Worm (Caenorhabditis elegans) whole organism, young adult: ENCODE data around the gene sra-8.

Experiments used
- B0261.1 ChIP-seq: sonication (generic microtip); optimal IDR thresholded peaks from 2 replicates; lab custom pipeline; 2016; ENCODE audit warnings: mild to moderate bottlenecking, missing genetic modification characterization, moderate library complexity, missing compliant biosample characterization
- B0336.3 ChIP-seq: fragments of 200-800 bp; sonication (Bioruptor generic); IDR thresholded peaks from 2 replicates; pipeline ENCODE4 v1.3.6; 2022; ENCODE audit warnings: missing genetic modification characterization, missing compliant biosample characterization
- C06A6.2 ChIP-seq: fragments of 200-800 bp; sonication (Bioruptor generic); conservative IDR thresholded peaks from 2 replicates; pipeline ENCODE4 v1.3.6; 2022; ENCODE audit warnings: missing genetic modification characterization, missing compliant biosample characterization
- C17E4.6 ChIP-seq: fragments of 200-800 bp; sonication (Bioruptor generic); IDR thresholded peaks from 2 replicates; pipeline ENCODE4 v1.3.6; 2022; ENCODE audit warnings: missing genetic modification reagents, missing genetic modification characterization, missing compliant biosample characterization
- F10E7.11 ChIP-seq: sonication (generic microtip); optimal IDR thresholded peaks from 2 replicates; lab custom pipeline; 2017; ENCODE audit warnings: mild to moderate bottlenecking, missing genetic modification characterization, moderate library complexity, missing compliant biosample characterization
- F22D6.2 ChIP-seq: sonication (generic microtip); optimal IDR thresholded peaks from 2 replicates; lab custom pipeline; 2016; ENCODE audit warnings: mild to moderate bottlenecking, missing genetic modification characterization, missing compliant biosample characterization
- F37B4.10 ChIP-seq: fragments of 200-800 bp; sonication (Bioruptor generic); IDR thresholded peaks from 2 replicates; pipeline ENCODE4 v1.3.6; 2022; ENCODE audit warnings: missing genetic modification characterization, missing compliant biosample characterization
- F39B2.1 ChIP-seq: fragments of 200-800 bp; sonication (Bioruptor generic); IDR thresholded peaks from 2 replicates; pipeline ENCODE4 v1.3.6; 2022; ENCODE audit warnings: missing genetic modification reagents, missing genetic modification characterization, missing compliant biosample characterization
- T07F8.4 ChIP-seq: sonication (generic microtip); optimal IDR thresholded peaks from 2 replicates; lab custom pipeline; 2016; ENCODE audit warnings: mild to moderate bottlenecking, missing genetic modification characterization, moderate library complexity, missing compliant biosample characterization
- T26A5.8 ChIP-seq: sonication (generic microtip); optimal IDR thresholded peaks from 2 replicates; lab custom pipeline; 2016; ENCODE audit warnings: missing genetic modification characterization, missing compliant biosample characterization
- Y53G8AR.9 ChIP-seq: fragments of 200-800 bp; sonication (Bioruptor generic); conservative IDR thresholded peaks from 2 replicates; pipeline ENCODE4 v1.3.6; 2022; ENCODE audit warnings: missing genetic modification reagents, missing genetic modification characterization, missing compliant biosample characterization
- Y56A3A.18 ChIP-seq: fragments of 200-800 bp; sonication (Bioruptor generic); IDR thresholded peaks from 2 replicates; pipeline ENCODE4 v1.3.6; 2022; ENCODE audit warnings: missing genetic modification reagents, missing genetic modification characterization, missing compliant biosample characterization
- Y67H2A.10 ChIP-seq: fragments of 200-800 bp; sonication (Bioruptor generic); conservative IDR thresholded peaks from 2 replicates; pipeline ENCODE4 v1.3.6; 2022; ENCODE audit warnings: missing genetic modification reagents, missing genetic modification characterization, missing compliant biosample characterization
- ZK185.1 ChIP-seq: sonication (generic microtip); optimal IDR thresholded peaks from 2 replicates; lab custom pipeline; 2016; ENCODE audit warnings: mild to moderate bottlenecking, missing genetic modification characterization, missing compliant biosample characterization; ENCODE audit not compliant: poor library complexity, severe bottlenecking
- akir-1 ChIP-seq: fragments of 200-800 bp; sonication (Bioruptor generic); optimal IDR thresholded peaks from 2 replicates; lab custom pipeline; 2018; ENCODE audit warnings: mild to moderate bottlenecking, missing genetic modification characterization, moderate library complexity, missing compliant biosample characterization
- attf-3 ChIP-seq: fragments of 200-800 bp; sonication (Bioruptor generic); conservative IDR thresholded peaks from 2 replicates; pipeline ENCODE4 v1.3.6; 2022; ENCODE audit warnings: missing genetic modification reagents, missing genetic modification characterization, missing compliant biosample characterization
- attf-5 ChIP-seq: fragments of 200-800 bp; sonication (Bioruptor generic); optimal IDR thresholded peaks from 2 replicates; lab custom pipeline; 2018; ENCODE audit warnings: mild to moderate bottlenecking, missing genetic modification characterization, missing compliant biosample characterization
- ccch-3 ChIP-seq: fragments of 200-800 bp; sonication (Bioruptor generic); optimal IDR thresholded peaks from 2 replicates; lab custom pipeline; 2018; ENCODE audit warnings: mild to moderate bottlenecking, missing genetic modification characterization, missing compliant biosample characterization
- cebp-2 ChIP-seq: fragments of 200-800 bp; sonication (Bioruptor generic); IDR thresholded peaks from 2 replicates; pipeline ENCODE4 v1.3.6; 2022; ENCODE audit warnings: missing genetic modification characterization, missing compliant biosample characterization
- dox-1 ChIP-seq: fragments of 200-800 bp; sonication (Bioruptor generic); IDR thresholded peaks from 2 replicates; pipeline ENCODE4 v1.3.6; 2022; ENCODE audit warnings: missing genetic modification reagents, missing genetic modification characterization, missing compliant biosample characterization
- dpff-1 ChIP-seq: sonication (generic microtip); optimal IDR thresholded peaks from 2 replicates; lab custom pipeline; 2017; ENCODE audit warnings: mild to moderate bottlenecking, missing genetic modification characterization, missing compliant biosample characterization
- dpl-1 ChIP-seq: fragments of 150-350 bp; optimal IDR thresholded peaks from 2 replicates; lab custom pipeline; 2014; ENCODE audit warnings: missing biosample characterization, missing genetic modification reagents, missing genetic modification characterization
- efl-1 ChIP-seq: fragments of 150-350 bp; optimal IDR thresholded peaks from 2 replicates; lab custom pipeline; 2014; ENCODE audit warnings: missing biosample characterization, missing genetic modification reagents, missing genetic modification characterization
- ets-4 ChIP-seq: fragments of 200-800 bp; sonication (Bioruptor generic); optimal IDR thresholded peaks from 2 replicates; lab custom pipeline; 2018; ENCODE audit warnings: mild to moderate bottlenecking, missing genetic modification characterization, missing compliant biosample characterization
- gei-17 ChIP-seq: fragments of 200-800 bp; sonication (Bioruptor generic); optimal IDR thresholded peaks from 2 replicates; lab custom pipeline; 2018; ENCODE audit warnings: mild to moderate bottlenecking, missing genetic modification characterization, missing compliant biosample characterization
- hlh-12 ChIP-seq: sonication (generic microtip); optimal IDR thresholded peaks from 2 replicates; lab custom pipeline; 2016; ENCODE audit warnings: missing genetic modification characterization, missing compliant biosample characterization
- hmg-20 ChIP-seq: fragments of 200-800 bp; sonication (Bioruptor generic); IDR thresholded peaks from 2 replicates; pipeline ENCODE4 v1.3.6; 2022; ENCODE audit warnings: missing genetic modification reagents, missing genetic modification characterization, missing compliant biosample characterization
- let-526 ChIP-seq: fragments of 200-800 bp; sonication (Bioruptor generic); IDR thresholded peaks from 2 replicates; pipeline ENCODE4 v1.3.6; 2022; ENCODE audit warnings: missing genetic modification reagents, missing genetic modification characterization, missing compliant biosample characterization
- lin-26 ChIP-seq: fragments of 200-800 bp; sonication (Bioruptor generic); IDR thresholded peaks from 2 replicates; pipeline ENCODE4 v1.3.6; 2022; ENCODE audit warnings: missing genetic modification reagents, missing genetic modification characterization, missing compliant biosample characterization
- lin-35 ChIP-seq, 3 experiments: fragments of 150-350 bp in 2 of 3; sonication (generic microtip) in 1 of 3; optimal IDR thresholded peaks; 2 replicates each; lab custom pipeline; 2014 to 2018; ENCODE audit warnings: missing biosample characterization in 3 of 3, missing genetic modification characterization in 3 of 3, missing genetic modification reagents in 3 of 3
- lir-1 ChIP-seq: fragments of 200-800 bp; sonication (Bioruptor generic); conservative IDR thresholded peaks from 2 replicates; pipeline ENCODE4 v1.3.6; 2022; ENCODE audit warnings: missing genetic modification reagents, missing genetic modification characterization, missing compliant biosample characterization
- lsl-1 ChIP-seq: fragments of 200-800 bp; sonication (Bioruptor generic); optimal IDR thresholded peaks from 2 replicates; lab custom pipeline; 2018; ENCODE audit warnings: mild to moderate bottlenecking, missing genetic modification characterization, moderate library complexity, missing compliant biosample characterization
- lsy-27 ChIP-seq: sonication (generic microtip); optimal IDR thresholded peaks from 2 replicates; lab custom pipeline; 2017; ENCODE audit warnings: missing genetic modification characterization, mild to moderate bottlenecking, missing compliant biosample characterization, antibody characterized with exemption, missing genotype, borderline replicate concordance; ENCODE audit not compliant: insufficient read depth
- madf-6 ChIP-seq: fragments of 200-800 bp; sonication (Bioruptor generic); IDR thresholded peaks from 2 replicates; pipeline ENCODE4 v1.3.6; 2022; ENCODE audit warnings: missing genetic modification reagents, missing genetic modification characterization, missing compliant biosample characterization
- mcd-1 ChIP-seq: fragments of 200-800 bp; sonication (Bioruptor generic); IDR thresholded peaks from 2 replicates; pipeline ENCODE4 v1.3.6; 2022; ENCODE audit warnings: missing genetic modification reagents, missing genetic modification characterization, missing compliant biosample characterization
- mel-28 ChIP-seq: sonication (generic microtip); optimal IDR thresholded peaks from 2 replicates; lab custom pipeline; 2016; ENCODE audit warnings: borderline replicate concordance, mild to moderate bottlenecking, missing genetic modification characterization, missing compliant biosample characterization
- nfya-2 ChIP-seq: fragments of 200-800 bp; sonication (Bioruptor generic); IDR thresholded peaks from 2 replicates; pipeline ENCODE4 v1.3.6; 2022; ENCODE audit warnings: missing genetic modification reagents, missing genetic modification characterization, missing compliant biosample characterization
- nfyb-1 ChIP-seq: fragments of 200-800 bp; sonication (Bioruptor generic); IDR thresholded peaks from 2 replicates; pipeline ENCODE4 v1.3.6; 2022; ENCODE audit warnings: missing genetic modification reagents, missing genetic modification characterization, missing compliant biosample characterization
- nhr-120 ChIP-seq: fragments of 200-800 bp; sonication (Bioruptor generic); IDR thresholded peaks from 2 replicates; pipeline ENCODE4 v1.3.6; 2022; ENCODE audit warnings: missing genetic modification characterization, missing compliant biosample characterization
- nhr-27 ChIP-seq: fragments of 200-800 bp; sonication (Bioruptor generic); optimal IDR thresholded peaks from 2 replicates; lab custom pipeline; 2018; ENCODE audit warnings: mild to moderate bottlenecking, missing genetic modification characterization, moderate library complexity, missing compliant biosample characterization
- nhr-90 ChIP-seq: sonication (generic microtip); optimal IDR thresholded peaks from 2 replicates; lab custom pipeline; 2016; ENCODE audit warnings: missing genotype, mild to moderate bottlenecking, missing genetic modification characterization, missing compliant biosample characterization
- rpc-1 ChIP-seq, 2 experiments: fragments of 150-350 bp in 1 of 2; sonication (generic microtip) in 1 of 2; optimal IDR thresholded peaks; 2 replicates each; lab custom pipeline; 2014 to 2018; ENCODE audit warnings: missing biosample characterization in 1 of 2, missing genetic modification characterization in 1 of 2, missing genetic modification reagents in 1 of 2, missing genotype in 1 of 2
- sea-2 ChIP-seq: fragments of 200-800 bp; sonication (Bioruptor generic); IDR thresholded peaks from 2 replicates; pipeline ENCODE4 v1.3.6; 2022; ENCODE audit warnings: missing genetic modification characterization, missing compliant biosample characterization
- snpc-1.1 ChIP-seq: sonication (generic microtip); optimal IDR thresholded peaks from 2 replicates; lab custom pipeline; 2017; ENCODE audit warnings: missing genetic modification characterization, mild to moderate bottlenecking, missing compliant biosample characterization, antibody characterized with exemption, moderate library complexity, missing genotype, missing genetic modification reagents; ENCODE audit not compliant: insufficient read depth
- unc-62 ChIP-seq: fragments of 150-350 bp; optimal IDR thresholded peaks from 2 replicates; lab custom pipeline; 2014; ENCODE audit warnings: missing biosample characterization, missing genetic modification reagents, missing genetic modification characterization
- zim-3 ChIP-seq: sonication (generic microtip); optimal IDR thresholded peaks from 2 replicates; lab custom pipeline; 2017; ENCODE audit warnings: mild to moderate bottlenecking, missing genetic modification characterization, moderate library complexity, missing compliant biosample characterization
- ztf-18 ChIP-seq: sonication (generic microtip); optimal IDR thresholded peaks from 2 replicates; lab custom pipeline; 2016; ENCODE audit warnings: missing genotype, mild to moderate bottlenecking, missing genetic modification characterization, missing compliant biosample characterization
- ztf-28 ChIP-seq: fragments of 200-800 bp; sonication (Bioruptor generic); IDR thresholded peaks from 2 replicates; pipeline ENCODE4 v1.3.6; 2022; ENCODE audit warnings: missing genetic modification reagents, missing genetic modification characterization, missing compliant biosample characterization

The sra-8 gene

DNA sequence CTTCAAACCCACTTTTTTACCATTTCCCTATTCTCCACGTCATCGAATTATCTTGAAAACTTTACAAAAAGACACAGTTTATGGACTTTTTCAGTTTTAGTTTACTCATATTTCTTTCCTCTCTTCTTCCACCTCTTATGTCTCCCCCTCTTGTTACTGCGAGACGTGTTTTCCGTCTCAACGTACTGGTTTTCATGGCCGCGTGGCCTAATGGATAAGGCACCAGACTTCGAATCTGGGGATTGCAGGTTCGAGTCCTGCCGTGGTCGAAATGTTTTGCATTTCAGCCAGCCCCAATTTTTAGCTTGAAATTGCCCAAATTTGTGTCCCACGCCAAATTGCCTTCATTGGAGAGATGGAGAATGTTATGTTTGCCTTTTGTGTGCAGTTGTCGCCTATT is 28.5 kb downstream of the sra-8 start (continued):
- TF ChIP-seq nfya-2 (GFP tag; lab: Robert Waterston, UW) (no peak), nhr-90 (tag; lab: Kevin White, UChicago) (peak; percentile 90), lin-35 (GFP tag; optimal IDR thresholded peaks at IDR 0.05; lab: Kevin White, UChicago) (peak in 1 of 3 experiments; percentile 3), lin-26 (GFP tag; lab: Robert Waterston, UW) (peak; percentile 97), mcd-1 (GFP tag; lab: Robert Waterston, UW) (peak; percentile 63), ZK185.1 (tag; lab: Kevin White, UChicago) (peak; percentile 56), lsy-27 (tag; lab: Kevin White, UChicago) (no peak), Y56A3A.18 (peak; percentile 77; the same call in 1 of the 2 replicates), nhr-120 (0 out of 2 replicates have a peak, but pooled peaks have one; percentile 81), attf-3 (GFP tag; lab: Robert Waterston, UW) (peak; percentile 72), T07F8.4 (tag; lab: Kevin White, UChicago) (peak; percentile 53), sea-2 (GFP tag; lab: Robert Waterston, UW) (no peak), F10E7.11 (tag; lab: Kevin White, UChicago) (no peak), let-526 (no peak; the same call in 1 of the 2 replicates), ccch-3 (GFP tag; lab: Kevin White, UChicago) (no peak), C17E4.6 (GFP tag; lab: Robert Waterston, UW) (peak; percentile 49; the same call in 1 of the 2 replicates), dox-1 (GFP tag; lab: Robert Waterston, UW) (peak; percentile 83), F22D6.2 (no peak), C06A6.2 (GFP tag; lab: Robert Waterston, UW) (0 out of 2 replicates have a peak, but pooled peaks have one; percentile 17), efl-1 (no peak), snpc-1.1 (tag; lab: Kevin White, UChicago) (no peak), cebp-2 (GFP tag; lab: Robert Waterston, UW) (peak; percentile 69; the same call in 1 of the 2 replicates), unc-62 (GFP tag; lab: Kevin White, UChicago) (no peak), ztf-18 (peak; percentile 72), hmg-20 (GFP tag; lab: Robert Waterston, UW) (no peak), F37B4.10 (0 out of 2 replicates have a peak, but pooled peaks have one; percentile 35), B0261.1 (tag; lab: Kevin White, UChicago) (peak; percentile 93), akir-1 (GFP tag; lab: Kevin White, UChicago) (no peak), nhr-27 (no peak), Y53G8AR.9 (GFP tag; lab: Robert Waterston, UW) (peak; percentile 65; the same call in 1 of the 2 replicates), ets-4 (GFP tag; lab: Kevin White, UChicago) (no peak), nfyb-1 (GFP tag; lab: Robert Waterston, UW) (peak; percentile 87), rpc-1 (optimal IDR thresholded peaks at IDR 0.05; lab: Kevin White, UChicago) (peak; percentile 83), rpc-1 (tag; optimal IDR thresholded peaks at IDR 0.05; lab: Kevin White, UChicago) (peak; percentile 95), gei-17 (GFP tag; lab: Kevin White, UChicago) (no peak), lsl-1 (GFP tag; lab: Kevin White, UChicago) (peak; percentile 53), T26A5.8 (tag; lab: Kevin White, UChicago) (peak; percentile 62), lir-1 (no peak), hlh-12 (tag; lab: Kevin White, UChicago) (no peak), Y67H2A.10 (GFP tag; lab: Robert Waterston, UW) (peak; percentile 46; the same call in 1 of the 2 replicates), madf-6 (GFP tag; lab: Robert Waterston, UW) (peak; percentile 65), zim-3 (tag; lab: Kevin White, UChicago) (peak; percentile 87), dpl-1 (peak; percentile 0), ztf-28 (GFP tag; lab: Robert Waterston, UW) (0 out of 2 replicates have a peak, but pooled peaks have one; percentile 58), attf-5 (GFP tag; lab: Kevin White, UChicago) (peak; percentile 61), mel-28 (peak; percentile 21), B0336.3 (GFP tag; lab: Robert Waterston, UW) (peak; percentile 50; the same call in 1 of the 2 replicates), F39B2.1 (GFP tag; lab: Robert Waterston, UW) (no peak), dpff-1 (tag; lab: Kevin White, UChicago) (no peak)
